Worm (Caenorhabditis elegans): ENCODE results near the gene F21A3.11.

- TF ChIP-seq ztf-23 (GFP tag; IDR thresholded peaks at IDR 0.05) (no peak), ref-1 (GFP tag; conservative IDR thresholded peaks at IDR 0.05) (no peak), flt-1 (GFP tag; IDR thresholded peaks at IDR 0.05) (no peak)
Measured at ce11 chrV:15517413-15517812, 15.6 kb downstream of the F21A3.11 start, which contains the start of gene F21A3.3.

All from whole organism, midembryonic.